Worm (Caenorhabditis elegans): ENCODE data around the gene C48D5.3.

C48D5.3 gene

ce11 chrIII:3564762-3565359 is 16.7 kb downstream of the C48D5.3 start:
- TF ChIP-seq ceh-30 (tag; optimal IDR thresholded peaks at IDR 0.05) = no peak
- no peak for TF ChIP-seq Y22D7AL.16 (tag; optimal IDR thresholded peaks at IDR 0.05)
- TF ChIP-seq ceh-22 (tag; optimal IDR thresholded peaks at IDR 0.05) = no peak
- TF ChIP-seq lin-11 (tag; optimal IDR thresholded peaks at IDR 0.05) = no peak
- TF ChIP-seq rnt-1 (tag; optimal IDR thresholded peaks at IDR 0.05) = no peak
- no peak for TF ChIP-seq syd-9 (tag; optimal IDR thresholded peaks at IDR 0.05)
- TF ChIP-seq pqm-1 (tag; optimal IDR thresholded peaks at IDR 0.05) = no peak
- TF ChIP-seq ceh-48 (tag; optimal IDR thresholded peaks at IDR 0.05) = no peak
- no peak for TF ChIP-seq tbx-7 (tag; optimal IDR thresholded peaks at IDR 0.05)
- no peak for TF ChIP-seq nfya-1 (tag; optimal IDR thresholded peaks at IDR 0.05)
- no peak for TF ChIP-seq ceh-45 (GFP tag; IDR thresholded peaks at IDR 0.05)
- TF ChIP-seq pax-1 (tag; optimal IDR thresholded peaks at IDR 0.05) = no peak
- TF ChIP-seq ceh-18 (tag; optimal IDR thresholded peaks at IDR 0.05) = no peak
- TF ChIP-seq odd-2 (tag; optimal IDR thresholded peaks at IDR 0.05) = no peak

ce11 chrIII:3562276-3562675 is 19.3 kb downstream of the C48D5.3 start:
- TF ChIP-seq hlh-30 (tag; optimal IDR thresholded peaks at IDR 0.05; ENCODE audit: insufficient read depth) (no peak), pat-9 (tag; optimal IDR thresholded peaks at IDR 0.05) (no peak), fkh-6 (tag; optimal IDR thresholded peaks at IDR 0.05) (no peak), dmd-4 (tag; optimal IDR thresholded peaks at IDR 0.05; ENCODE audit: borderline replicate concordance) (no peak), gmeb-2 (tag; optimal IDR thresholded peaks at IDR 0.05) (no peak), Y22D7AL.16 (tag; optimal IDR thresholded peaks at IDR 0.05) (no peak), nhr-11 (tag; optimal IDR thresholded peaks at IDR 0.05) (no peak), ceh-22 (tag; optimal IDR thresholded peaks at IDR 0.05) (no peak), ref-2 (tag; optimal IDR thresholded peaks at IDR 0.05) (no peak), pax-1 (tag; optimal IDR thresholded peaks at IDR 0.05) (no peak), ama-1 (optimal IDR thresholded peaks at IDR 0.05) (no peak), pag-3 (tag; optimal IDR thresholded peaks at IDR 0.05; ENCODE audit: borderline replicate concordance) (no peak), sdc-2 (tag; optimal IDR thresholded peaks at IDR 0.05) (no peak), ets-4 (tag; optimal IDR thresholded peaks at IDR 0.05) (no peak), pros-1 (tag; optimal IDR thresholded peaks at IDR 0.05) (no peak), C08G9.2 (tag; optimal IDR thresholded peaks at IDR 0.05) (no peak), hlh-15 (tag; optimal IDR thresholded peaks at IDR 0.05) (no peak), ceh-18 (tag; optimal IDR thresholded peaks at IDR 0.05) (no peak), unc-86 (tag; optimal IDR thresholded peaks at IDR 0.05) (no peak), tbx-7 (tag; optimal IDR thresholded peaks at IDR 0.05) (no peak)

ce11 chrIII:3560235-3560634 is 21.3 kb downstream of the C48D5.3 start:
- TF ChIP-seq unc-86 (tag; optimal IDR thresholded peaks at IDR 0.05) = no peak
- peak; percentile 1 for TF ChIP-seq tbx-2 (tag; optimal IDR thresholded peaks at IDR 0.05)
- peak; percentile 34 for TF ChIP-seq unc-42 (tag; optimal IDR thresholded peaks at IDR 0.05)

ce11 chrIII:3553349-3553748 is 28.2 kb downstream of the C48D5.3 start, which contains the start of gene C54C6.4:
Gene C54C6.4, plus strand, starts transcription at chrIII:3553649.
- TF ChIP-seq hlh-13 (GFP tag; optimal IDR thresholded peaks at IDR 0.05) (no peak), elt-4 (tag; optimal IDR thresholded peaks at IDR 0.05) (no peak), sox-4 (tag; optimal IDR thresholded peaks at IDR 0.05) (no peak), npax-4 (tag; optimal IDR thresholded peaks at IDR 0.05) (no peak), tbx-7 (tag; optimal IDR thresholded peaks at IDR 0.05) (no peak), ref-2 (tag; optimal IDR thresholded peaks at IDR 0.05) (no peak), ceh-48 (tag; optimal IDR thresholded peaks at IDR 0.05) (no peak), ceh-9 (tag; optimal IDR thresholded peaks at IDR 0.05) (no peak)

- TF ChIP-seq K02D7.2 (tag; optimal IDR thresholded peaks at IDR 0.05) (no peak), hlh-8 (tag; optimal IDR thresholded peaks at IDR 0.05) (no peak), K09A11.1 (tag; optimal IDR thresholded peaks at IDR 0.05; ENCODE audit: insufficient read depth) (no peak), elt-2 (tag; optimal IDR thresholded peaks at IDR 0.05) (no peak), ama-1 (optimal IDR thresholded peaks at IDR 0.05) (no peak), ahr-1 (tag; optimal IDR thresholded peaks at IDR 0.05) (no peak), unc-3 (GFP tag; conservative IDR thresholded peaks at IDR 0.05) (no peak), unc-3 (tag; optimal IDR thresholded peaks at IDR 0.05) (no peak), pros-1 (tag; optimal IDR thresholded peaks at IDR 0.05) (no peak), ceh-34 (tag; optimal IDR thresholded peaks at IDR 0.05) (no peak), sdc-2 (tag; optimal IDR thresholded peaks at IDR 0.05) (no peak)
These were observed 31.2 kb downstream of the C48D5.3 start for ce11 chrIII:3550364-3550763.

Data from whole organism, late embryonic.